Worm (Caenorhabditis elegans) whole organism, early embryonic: ENCODE results near the gene W09C2.7.

ENCODE experiments used
- ama-1 ChIP-seq: fragments of 150-350 bp; optimal IDR thresholded peaks from 2 replicates; lab custom pipeline; 2014
- ceh-36 ChIP-seq: sonication (generic microtip); optimal IDR thresholded peaks from 2 replicates; lab custom pipeline; 2016; ENCODE audit warnings: missing genetic modification characterization, inconsistent platforms, missing compliant biosample characterization
- hnd-1 ChIP-seq: sonication (generic microtip); optimal IDR thresholded peaks from 2 replicates; lab custom pipeline; 2016; ENCODE audit warnings: missing genetic modification characterization, missing compliant biosample characterization

ce11 chrIV:9632094-9632493, 9.9 kb upstream of the W09C2.7 start:
- TF ChIP-seq hnd-1 (no peak), ceh-36 (tag; lab: Kevin White, UChicago) (no peak), ama-1 (lab: Kevin White, UChicago) (no peak)
